Worm (Caenorhabditis elegans) whole organism, young adult: Measurements from ENCODE around the gene F21G4.1.

Source experiments
- B0336.3 ChIP-seq: fragments of 200-800 bp; sonication (Bioruptor generic); IDR thresholded peaks from 2 replicates; pipeline ENCODE4 v1.3.6; 2022; ENCODE audit warnings: missing genetic modification characterization, missing compliant biosample characterization
- Y67H2A.10 ChIP-seq: fragments of 200-800 bp; sonication (Bioruptor generic); conservative IDR thresholded peaks from 2 replicates; pipeline ENCODE4 v1.3.6; 2022; ENCODE audit warnings: missing genetic modification reagents, missing genetic modification characterization, missing compliant biosample characterization
- ZK185.1 ChIP-seq: sonication (generic microtip); optimal IDR thresholded peaks from 2 replicates; lab custom pipeline; 2016; ENCODE audit warnings: mild to moderate bottlenecking, missing genetic modification characterization, missing compliant biosample characterization; ENCODE audit not compliant: poor library complexity, severe bottlenecking
- egl-18 ChIP-seq: fragments of 200-800 bp; sonication (Bioruptor generic); IDR thresholded peaks from 2 replicates; pipeline ENCODE4 v1.3.6; 2022; ENCODE audit warnings: missing genetic modification reagents, missing genetic modification characterization, missing compliant biosample characterization
- ets-4 ChIP-seq: fragments of 200-800 bp; sonication (Bioruptor generic); optimal IDR thresholded peaks from 2 replicates; lab custom pipeline; 2018; ENCODE audit warnings: mild to moderate bottlenecking, missing genetic modification characterization, missing compliant biosample characterization
- lin-40 ChIP-seq: sonication (generic microtip); optimal IDR thresholded peaks from 2 replicates; lab custom pipeline; 2016; ENCODE audit warnings: missing genetic modification characterization, mild to moderate bottlenecking, missing compliant biosample characterization, missing genotype, missing genetic modification reagents
- nhr-80 ChIP-seq: sonication (generic microtip); optimal IDR thresholded peaks from 2 replicates; lab custom pipeline; 2016; ENCODE audit warnings: missing genetic modification characterization, missing compliant biosample characterization
- pha-4 ChIP-seq: fragments of 150-350 bp; sonication (generic microtip); optimal IDR thresholded peaks from 2 replicates; lab custom pipeline; 2014; ENCODE audit warnings: missing biosample characterization, missing genetic modification reagents, missing genetic modification characterization
- rcor-1 ChIP-seq: fragments of 200-800 bp; sonication (Bioruptor generic); IDR thresholded peaks from 2 replicates; pipeline ENCODE4 v1.3.6; 2022; ENCODE audit warnings: missing genetic modification reagents, missing genetic modification characterization, missing compliant biosample characterization
- tbx-9 ChIP-seq: sonication (generic microtip); optimal IDR thresholded peaks from 2 replicates; lab custom pipeline; 2016; ENCODE audit warnings: borderline replicate concordance, missing genetic modification characterization, inconsistent platforms, missing compliant biosample characterization
- tlf-1 ChIP-seq: fragments of 200-800 bp; sonication (Bioruptor generic); optimal IDR thresholded peaks from 2 replicates; lab custom pipeline; 2018; ENCODE audit warnings: mild to moderate bottlenecking, missing genetic modification characterization, missing compliant biosample characterization
- unc-62 ChIP-seq: fragments of 150-350 bp; optimal IDR thresholded peaks from 2 replicates; lab custom pipeline; 2014; ENCODE audit warnings: missing biosample characterization, missing genetic modification reagents, missing genetic modification characterization

DNA sequence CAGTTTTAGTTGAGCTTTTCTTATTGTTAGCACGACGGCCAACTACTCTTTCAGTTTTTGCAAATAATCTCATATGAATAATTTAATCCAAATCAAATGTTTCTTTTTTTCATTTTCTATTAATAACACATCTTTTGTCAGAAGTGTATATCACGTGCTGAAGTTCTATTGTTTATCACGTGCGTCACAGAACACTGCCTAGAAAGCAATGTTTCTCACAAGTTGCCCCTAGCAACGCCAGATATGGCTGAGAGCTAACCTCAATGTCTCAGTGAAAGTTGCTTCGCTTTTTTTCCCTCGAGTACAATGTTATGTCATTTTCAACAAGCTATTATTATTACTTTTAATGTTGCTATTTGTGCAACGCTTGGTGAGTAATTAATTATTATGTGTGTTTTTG is 35.9 kb upstream of the F21G4.1 start:
- TF ChIP-seq lin-40 (tag; lab: Kevin White, UChicago), result no peak
- TF ChIP-seq unc-62 (GFP tag; lab: Kevin White, UChicago), result no peak
- TF ChIP-seq tlf-1 (GFP tag; lab: Kevin White, UChicago), result no peak
- TF ChIP-seq B0336.3 (GFP tag; lab: Robert Waterston, UW), result no peak
- TF ChIP-seq ets-4 (GFP tag; lab: Kevin White, UChicago), result no peak
- TF ChIP-seq nhr-80 (tag; lab: Kevin White, UChicago), result no peak
- TF ChIP-seq tbx-9 (tag; lab: Kevin White, UChicago), result no peak
- TF ChIP-seq Y67H2A.10, result no peak
- no peak for TF ChIP-seq egl-18 (GFP tag; lab: Robert Waterston, UW)
- no peak for TF ChIP-seq ZK185.1 (tag; lab: Kevin White, UChicago)
- no peak for TF ChIP-seq rcor-1 (GFP tag; lab: Robert Waterston, UW)
- no peak for TF ChIP-seq pha-4
